Fruit fly (Drosophila melanogaster) whole organism, embryonic: Measurements from ENCODE around the gene Polr3E.

ENCODE experiments used
- B-H2 ChIP-seq: fragments of 200-800 bp; sonication (Bioruptor generic); optimal IDR thresholded peaks from 2 replicates; lab custom pipeline; 2018; ENCODE audit warnings: missing biosample characterization, mild to moderate bottlenecking, missing genetic modification characterization
- CG10654 ChIP-seq: fragments of 200-800 bp; sonication (Bioruptor generic); optimal IDR thresholded peaks from 2 replicates; lab custom pipeline; 2016; ENCODE audit warnings: missing biosample characterization, missing genetic modification characterization
- CG11247 ChIP-seq: fragments of 200-800 bp; sonication (Bioruptor generic); IDR thresholded peaks from 2 replicates; pipeline ENCODE4 v1.3.6; 2022; ENCODE audit warnings: missing biosample characterization, missing genetic modification characterization
- CG11723 ChIP-seq: fragments of 200-800 bp; sonication (Bioruptor generic); optimal IDR thresholded peaks from 2 replicates; lab custom pipeline; 2017; ENCODE audit warnings: missing biosample characterization, mild to moderate bottlenecking, missing genetic modification characterization
- CG12071 ChIP-seq: fragments of 200-800 bp; sonication (Bioruptor generic); optimal IDR thresholded peaks from 3 replicates; lab custom pipeline; 2018; ENCODE audit warnings: missing biosample characterization, mild to moderate bottlenecking, missing genetic modification characterization
- CG12104 ChIP-seq: fragments of 200-800 bp; sonication (Bioruptor generic); optimal IDR thresholded peaks from 3 replicates; lab custom pipeline; 2016; ENCODE audit warnings: missing biosample characterization, missing genetic modification characterization
- CG12942 ChIP-seq: fragments of 200-800 bp; sonication (Bioruptor generic); optimal IDR thresholded peaks from 3 replicates; lab custom pipeline; 2016; ENCODE audit warnings: missing biosample characterization, missing genetic modification characterization
- CG13287 ChIP-seq: fragments of 200-800 bp; sonication (Bioruptor generic); IDR thresholded peaks from 2 replicates; pipeline ENCODE4 v1.3.6; 2022; ENCODE audit warnings: missing biosample characterization, missing genetic modification characterization; ENCODE audit not compliant: partially characterized antibody
- CG14965 ChIP-seq: fragments of 200-800 bp; sonication (Bioruptor generic); optimal IDR thresholded peaks from 2 replicates; lab custom pipeline; 2016; ENCODE audit warnings: missing biosample characterization, missing genetic modification characterization, borderline replicate concordance
- CG16779 ChIP-seq: fragments of 200-800 bp; sonication (Bioruptor generic); IDR thresholded peaks from 2 replicates; pipeline ENCODE4 v1.3.6; 2022; ENCODE audit warnings: missing biosample characterization, missing genetic modification characterization
- CG16815 ChIP-seq: fragments of 200-800 bp; sonication (Bioruptor generic); optimal IDR thresholded peaks from 3 replicates; lab custom pipeline; 2017; ENCODE audit warnings: missing biosample characterization, mild to moderate bottlenecking, missing genetic modification characterization
- CG31224 ChIP-seq: fragments of 200-800 bp; sonication (Bioruptor generic); IDR thresholded peaks from 2 replicates; pipeline ENCODE4 v1.3.6; 2022; ENCODE audit warnings: missing biosample characterization, missing genetic modification characterization
- CG31441 ChIP-seq: fragments of 200-800 bp; sonication (Bioruptor generic); IDR thresholded peaks from 2 replicates; pipeline ENCODE4 v1.3.6; 2022; ENCODE audit warnings: missing biosample characterization, missing genetic modification characterization
- CG3163 ChIP-seq: fragments of 200-800 bp; sonication (Bioruptor generic); optimal IDR thresholded peaks from 3 replicates; lab custom pipeline; 2016; ENCODE audit warnings: missing biosample characterization, missing genetic modification characterization
- CG3995 ChIP-seq: fragments of 200-800 bp; sonication (Bioruptor generic); optimal IDR thresholded peaks from 3 replicates; lab custom pipeline; 2016; ENCODE audit warnings: missing biosample characterization, missing genetic modification characterization
- CG6765 ChIP-seq: fragments of 200-800 bp; sonication (Bioruptor generic); optimal IDR thresholded peaks from 3 replicates; lab custom pipeline; 2017; ENCODE audit warnings: missing biosample characterization, mild to moderate bottlenecking, missing genetic modification characterization
- CG7372 ChIP-seq: fragments of 200-800 bp; sonication (Bioruptor generic); IDR thresholded peaks from 2 replicates; pipeline ENCODE4 v1.3.6; 2022; ENCODE audit warnings: missing biosample characterization, missing genetic modification characterization
- CG7786 ChIP-seq: fragments of 200-800 bp; sonication (Bioruptor generic); optimal IDR thresholded peaks from 2 replicates; lab custom pipeline; 2016; ENCODE audit warnings: missing biosample characterization, missing genetic modification characterization
- CG8944 ChIP-seq: fragments of 200-800 bp; sonication (Bioruptor generic); optimal IDR thresholded peaks from 3 replicates; lab custom pipeline; 2016; ENCODE audit warnings: missing biosample characterization, missing genetic modification characterization
- CG9817 ChIP-seq: fragments of 200-800 bp; sonication (Bioruptor generic); optimal IDR thresholded peaks from 2 replicates; lab custom pipeline; 2018; ENCODE audit warnings: missing biosample characterization, mild to moderate bottlenecking, missing genetic modification characterization, moderate library complexity
- CTCF ChIP-seq: fragments of 200-800 bp; sonication (Bioruptor generic); optimal IDR thresholded peaks from 2 replicates; lab custom pipeline; 2017; ENCODE audit warnings: missing biosample characterization, mild to moderate bottlenecking, missing genetic modification characterization, moderate library complexity
- Dfd ChIP-seq, 2 experiments: fragments of >200 bp; optimal IDR thresholded peaks; 2 replicates each; lab custom pipeline; 2017; ENCODE audit warnings: missing biosample characterization in 2 of 2, missing genetic modification characterization in 2 of 2
- ERR ChIP-seq: fragments of 200-800 bp; sonication (Bioruptor generic); optimal IDR thresholded peaks from 2 replicates; lab custom pipeline; 2016; ENCODE audit warnings: missing biosample characterization, missing genetic modification characterization
- Ets65A ChIP-seq: fragments of 200-800 bp; sonication (Bioruptor generic); peaks from one replicate; lab custom pipeline; 2016; ENCODE audit warnings: missing biosample characterization, missing genetic modification characterization
- Fer1 ChIP-seq: fragments of 200-800 bp; sonication (Bioruptor generic); optimal IDR thresholded peaks from 2 replicates; lab custom pipeline; 2017; ENCODE audit warnings: missing biosample characterization, mild to moderate bottlenecking, missing genetic modification characterization
- Fer2 ChIP-seq: fragments of 200-800 bp; sonication (Bioruptor generic); optimal IDR thresholded peaks from 2 replicates; lab custom pipeline; 2018; ENCODE audit warnings: missing biosample characterization, mild to moderate bottlenecking, missing genetic modification characterization, moderate library complexity
- Gsc ChIP-seq: fragments of 200-800 bp; sonication (Bioruptor generic); IDR thresholded peaks from 2 replicates; pipeline ENCODE4 v1.3.6; 2022; ENCODE audit warnings: missing biosample characterization, missing genetic modification characterization
- HHEX ChIP-seq: fragments of 200-800 bp; sonication (Bioruptor generic); optimal IDR thresholded peaks from 3 replicates; lab custom pipeline; 2017; ENCODE audit warnings: missing biosample characterization, mild to moderate bottlenecking, missing genetic modification characterization, missing genetic modification reagents
- HmgZ ChIP-seq: fragments of 200-800 bp; sonication (Bioruptor generic); optimal IDR thresholded peaks from 2 replicates; lab custom pipeline; 2018; ENCODE audit warnings: missing biosample characterization, mild to moderate bottlenecking, missing genetic modification characterization
- Hmx ChIP-seq: fragments of 200-800 bp; sonication (Bioruptor generic); optimal IDR thresholded peaks from 2 replicates; lab custom pipeline; 2016; ENCODE audit warnings: missing biosample characterization, missing genetic modification characterization
- Max ChIP-seq: fragments of 200-800 bp; sonication (Bioruptor generic); optimal IDR thresholded peaks from 2 replicates; lab custom pipeline; 2016; ENCODE audit warnings: missing biosample characterization, mild to moderate bottlenecking, missing genetic modification characterization
- Mes4 ChIP-seq: fragments of 200-800 bp; sonication (Bioruptor generic); optimal IDR thresholded peaks from 2 replicates; lab custom pipeline; 2016; ENCODE audit warnings: missing biosample characterization, missing genetic modification characterization
- NFAT ChIP-seq: fragments of 200-800 bp; sonication (Bioruptor generic); IDR thresholded peaks from 2 replicates; pipeline ENCODE4 v1.3.6; 2022; ENCODE audit warnings: missing biosample characterization, missing genetic modification characterization
- Opbp ChIP-seq: fragments of 200-800 bp; sonication (Bioruptor generic); IDR thresholded peaks from 3 replicates; pipeline ENCODE4 v1.3.6; 2022; ENCODE audit warnings: missing biosample characterization, missing genetic modification characterization; ENCODE audit not compliant: partially characterized antibody
- Optix ChIP-seq: fragments of 200-800 bp; sonication (Bioruptor generic); IDR thresholded peaks from 3 replicates; pipeline ENCODE4 v1.3.6; 2022; ENCODE audit warnings: missing biosample characterization, missing genetic modification characterization
- ab ChIP-seq: fragments of 200-800 bp; sonication (Bioruptor generic); optimal IDR thresholded peaks from 2 replicates; lab custom pipeline; 2016; ENCODE audit warnings: missing biosample characterization, missing genetic modification characterization
- ase ChIP-seq: fragments of 200-800 bp; sonication (Bioruptor generic); IDR thresholded peaks from 3 replicates; pipeline ENCODE4 v1.3.6; 2022; ENCODE audit warnings: missing biosample characterization, missing genetic modification characterization
- bab2 ChIP-seq: fragments of 200-800 bp; sonication (Bioruptor generic); optimal IDR thresholded peaks from 2 replicates; lab custom pipeline; 2016; ENCODE audit warnings: missing biosample characterization, missing genetic modification characterization
- chif ChIP-seq, 2 experiments: fragments of 200-800 bp; sonication (Bioruptor generic); optimal IDR thresholded peaks; 3 replicates each; lab custom pipeline; 2016; ENCODE audit warnings: missing biosample characterization in 2 of 2, missing genetic modification characterization in 2 of 2
- crc ChIP-seq: fragments of 200-800 bp; sonication (Bioruptor generic); optimal IDR thresholded peaks from 2 replicates; lab custom pipeline; 2016; ENCODE audit warnings: missing biosample characterization, missing genetic modification characterization
- croc ChIP-seq: fragments of 200-800 bp; sonication (Bioruptor generic); conservative IDR thresholded peaks from 3 replicates; pipeline ENCODE4 v1.3.6; 2022; ENCODE audit warnings: missing biosample characterization, missing genetic modification characterization
- dati ChIP-seq: fragments of 200-800 bp; sonication (Bioruptor generic); IDR thresholded peaks from 2 replicates; pipeline ENCODE4 v1.3.6; 2022; ENCODE audit warnings: missing biosample characterization, missing genetic modification characterization
- fru ChIP-seq: fragments of >200 bp; optimal IDR thresholded peaks from 2 replicates; lab custom pipeline; 2017
- gcm2 ChIP-seq: fragments of 200-800 bp; sonication (Bioruptor generic); optimal IDR thresholded peaks from 2 replicates; lab custom pipeline; 2016; ENCODE audit warnings: missing biosample characterization, missing genetic modification characterization
- her ChIP-seq: fragments of 200-800 bp; sonication (Bioruptor generic); optimal IDR thresholded peaks from 2 replicates; lab custom pipeline; 2016; ENCODE audit warnings: missing biosample characterization, missing genetic modification characterization
- hth ChIP-seq: fragments of >200 bp; optimal IDR thresholded peaks from 2 replicates; lab custom pipeline; 2017; ENCODE audit warnings: inconsistent platforms
- nerfin-2 ChIP-seq: fragments of 200-800 bp; sonication (Bioruptor generic); IDR thresholded peaks from 2 replicates; pipeline ENCODE4 v1.3.6; 2022; ENCODE audit warnings: missing biosample characterization, missing genetic modification characterization; ENCODE audit not compliant: partially characterized antibody
- oc ChIP-seq: fragments of 200-800 bp; sonication (Bioruptor generic); optimal IDR thresholded peaks from 2 replicates; lab custom pipeline; 2018; ENCODE audit warnings: missing biosample characterization, mild to moderate bottlenecking, missing genetic modification characterization, moderate library complexity
- onecut ChIP-seq: fragments of 200-800 bp; sonication (Bioruptor generic); IDR thresholded peaks from 2 replicates; pipeline ENCODE4 v1.3.6; 2022; ENCODE audit warnings: missing biosample characterization, missing genetic modification characterization
- pnt ChIP-seq: fragments of 200-800 bp; sonication (Bioruptor generic); optimal IDR thresholded peaks from 3 replicates; lab custom pipeline; 2016; ENCODE audit warnings: missing biosample characterization, missing genetic modification characterization
- ranshi ChIP-seq: fragments of 200-800 bp; sonication (Bioruptor generic); IDR thresholded peaks from 2 replicates; pipeline ENCODE4 v1.3.6; 2022; ENCODE audit warnings: missing biosample characterization, missing genetic modification characterization
- shn ChIP-seq: fragments of 200-800 bp; sonication (Bioruptor generic); optimal IDR thresholded peaks from 3 replicates; lab custom pipeline; 2016; ENCODE audit warnings: missing biosample characterization, missing genetic modification characterization
- slp2 ChIP-seq: fragments of 200-800 bp; sonication (Bioruptor generic); optimal IDR thresholded peaks from 2 replicates; lab custom pipeline; 2016; ENCODE audit warnings: missing biosample characterization, missing genetic modification characterization

Polr3E gene

dm6 chr3L:21053763-21054162 is 22.1 kb downstream of the Polr3E start (continued):
- TF ChIP-seq CG8944 (GFP tag; lab: Kevin White, UChicago), result peak; percentile 56
- peak; percentile 38; the same call in 2 of the 3 replicates for TF ChIP-seq croc (GFP tag; lab: Robert Waterston, UW)
- TF ChIP-seq shn, result peak; percentile 19
- no peak for TF ChIP-seq Gsc (GFP tag; lab: Robert Waterston, UW)
- no peak for TF ChIP-seq pnt (GFP tag; lab: Kevin White, UChicago)
- TF ChIP-seq CG6765, result no peak
- no peak for TF ChIP-seq Optix
- peak; percentile 47 for TF ChIP-seq Mes4 (GFP tag; lab: Kevin White, UChicago)
- no peak for TF ChIP-seq CG3995 (GFP tag; lab: Kevin White, UChicago)
- peak; percentile 51 for TF ChIP-seq bab2
- TF ChIP-seq chif (GFP tag; optimal IDR thresholded peaks at IDR 0.05; lab: Kevin White, UChicago), result peak; percentile 61 to 70
- TF ChIP-seq CG11247 (GFP tag; lab: Robert Waterston, UW), result 0 out of 2 replicates have a peak, but pooled peaks have one; percentile 13
- peak; percentile 84 for TF ChIP-seq CG31441
- peak; percentile 83 for TF ChIP-seq oc
- no peak for TF ChIP-seq Opbp (GFP tag; lab: Robert Waterston, UW)
- TF ChIP-seq crc, result peak; percentile 46
- peak; percentile 36; the same call in 1 of the 2 replicates for TF ChIP-seq NFAT (GFP tag; lab: Robert Waterston, UW)
- TF ChIP-seq Hmx, result peak; percentile 23
- TF ChIP-seq CG13287 (GFP tag; lab: Robert Waterston, UW), result no peak
- TF ChIP-seq hth (lab: Kevin White, UChicago), result no peak
- TF ChIP-seq CG31224 (GFP tag; lab: Robert Waterston, UW), result 0 out of 2 replicates have a peak, but pooled peaks have one; percentile 31
- no peak for TF ChIP-seq her (GFP tag; lab: Kevin White, UChicago)
- TF ChIP-seq HHEX (GFP tag; lab: Kevin White, UChicago), result peak; percentile 59
- peak; percentile 47 for TF ChIP-seq CG12104 (GFP tag; lab: Kevin White, UChicago)
- no peak for TF ChIP-seq B-H2 (GFP tag; lab: Kevin White, UChicago)
- TF ChIP-seq CG11723 (GFP tag; lab: Kevin White, UChicago), result peak; percentile 62
- TF ChIP-seq Dfd (GFP tag; optimal IDR thresholded peaks at IDR 0.05; lab: Kevin White, UChicago), result no peak
- TF ChIP-seq ase (GFP tag; lab: Robert Waterston, UW), result peak; percentile 70
- TF ChIP-seq onecut, result peak; percentile 64
- peak; percentile 31 for TF ChIP-seq gcm2 (GFP tag; lab: Kevin White, UChicago)
- TF ChIP-seq CG12942 (GFP tag; lab: Kevin White, UChicago), result peak; percentile 43
- no peak for TF ChIP-seq fru
- TF ChIP-seq Fer1 (GFP tag; lab: Kevin White, UChicago), result peak; percentile 75
- TF ChIP-seq CG3163 (GFP tag; lab: Kevin White, UChicago), result peak; percentile 32
- TF ChIP-seq CG7786 (GFP tag; lab: Kevin White, UChicago), result peak; percentile 41
- TF ChIP-seq CTCF, result peak; percentile 54
- TF ChIP-seq slp2 (GFP tag; lab: Kevin White, UChicago), result peak; percentile 51
- peak; percentile 17 for TF ChIP-seq CG16815
- no peak for TF ChIP-seq nerfin-2
- no peak for TF ChIP-seq Fer2 (tag; lab: Kevin White, UChicago)
- TF ChIP-seq CG9817, result peak; percentile 44
- TF ChIP-seq dati (GFP tag; lab: Robert Waterston, UW), result no peak
- peak; percentile 70 for TF ChIP-seq CG10654 (GFP tag; lab: Kevin White, UChicago)
- TF ChIP-seq ranshi (GFP tag; lab: Robert Waterston, UW), result peak; percentile 71
- TF ChIP-seq CG7372 (GFP tag; lab: Robert Waterston, UW), result peak; percentile 53; the same call in 1 of the 2 replicates
- no peak for TF ChIP-seq CG14965 (GFP tag; lab: Kevin White, UChicago)
- TF ChIP-seq CG16779 (GFP tag; lab: Robert Waterston, UW), result peak; percentile 26; the same call in 1 of the 2 replicates
- no peak for TF ChIP-seq ERR (GFP tag; lab: Kevin White, UChicago)
- peak; percentile 64 for TF ChIP-seq Ets65A (GFP tag; lab: Kevin White, UChicago)
- no peak for TF ChIP-seq ab
- peak; percentile 65 for TF ChIP-seq Max (GFP tag; lab: Kevin White, UChicago)
- TF ChIP-seq HmgZ (tag; lab: Kevin White, UChicago), result peak; percentile 39
- peak; percentile 67 for TF ChIP-seq CG12071 (GFP tag; lab: Kevin White, UChicago)
